Worm (Caenorhabditis elegans): ENCODE data around the gene snt-5.

The snt-5 gene

DNA sequence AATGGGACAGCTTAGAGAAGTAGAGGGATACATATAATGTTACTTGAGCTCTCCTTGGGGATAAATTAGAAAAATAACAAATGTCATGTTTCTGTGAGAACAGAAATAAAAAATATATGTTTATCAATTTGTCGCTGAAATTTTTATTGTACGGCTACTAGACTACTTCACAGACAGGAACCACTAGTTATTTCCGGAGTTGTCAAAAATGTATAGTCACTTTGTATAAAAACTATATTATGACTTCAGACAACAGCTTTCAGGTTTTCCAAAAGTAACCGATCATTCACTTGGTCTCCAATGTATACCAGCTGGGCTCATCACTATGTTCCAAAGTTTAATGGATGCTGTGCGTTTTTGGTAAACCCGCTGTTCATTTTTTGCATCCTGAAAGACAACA is 40.0 kb upstream of the snt-5 start, which contains the start of gene srj-23:
TSS of gene srj-23 (plus strand) at position 301 of the 400 bp plus-strand sequence.
- TF ChIP-seq nhr-25 (tag; optimal IDR thresholded peaks at IDR 0.05) (no peak), Y55F3AM.14 (GFP tag; optimal IDR thresholded peaks at IDR 0.05) (no peak), nhr-77 (tag; optimal IDR thresholded peaks at IDR 0.05) (no peak), sma-3 (GFP tag; optimal IDR thresholded peaks at IDR 0.05) (no peak), unc-55 (GFP tag; optimal IDR thresholded peaks at IDR 0.05) (no peak), elt-1 (tag; optimal IDR thresholded peaks at IDR 0.05) (no peak), mab-5 (tag; optimal IDR thresholded peaks at IDR 0.05) (no peak), lsy-2 (tag; optimal IDR thresholded peaks at IDR 0.05) (no peak), snpc-4 (tag; optimal IDR thresholded peaks at IDR 0.05) (no peak), gmeb-1 (tag; optimal IDR thresholded peaks at IDR 0.05) (no peak), nhr-6 (tag; optimal IDR thresholded peaks at IDR 0.05) (no peak), nhr-21 (tag; optimal IDR thresholded peaks at IDR 0.05) (no peak)

DNA sequence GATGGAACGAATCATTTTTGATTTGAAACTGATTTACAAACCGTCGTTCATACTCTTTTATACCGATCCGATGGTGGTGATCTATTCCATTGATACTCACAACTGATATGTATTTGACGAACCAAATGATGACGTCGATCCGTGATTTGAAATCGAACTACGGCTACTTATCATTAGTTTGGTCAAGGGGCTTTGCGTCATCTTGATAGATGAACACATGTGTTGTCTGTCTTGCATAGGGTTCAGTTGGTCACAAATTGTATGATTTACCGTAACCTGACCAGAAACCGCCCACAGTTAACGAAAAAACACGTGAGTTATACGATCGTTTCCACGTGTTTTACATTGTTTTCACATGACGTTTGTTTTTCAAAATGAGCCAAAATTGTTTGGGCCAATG is 38.8 kb upstream of the snt-5 start, which contains the start of gene cnc-2:
TSS of gene cnc-2 (minus strand) at position 24 of the 400 bp plus-strand sequence.
- TF ChIP-seq ztf-4 (tag; optimal IDR thresholded peaks at IDR 0.05) (no peak), nhr-21 (tag; optimal IDR thresholded peaks at IDR 0.05) (peak; percentile 9), sma-3 (GFP tag; optimal IDR thresholded peaks at IDR 0.05) (peak; percentile 52)

- no peak for TF ChIP-seq nhr-23 (tag; optimal IDR thresholded peaks at IDR 0.05)
- no peak for TF ChIP-seq unc-55 (GFP tag; optimal IDR thresholded peaks at IDR 0.05)
- no peak for TF ChIP-seq ztf-11 (tag; optimal IDR thresholded peaks at IDR 0.05)
- TF ChIP-seq nhr-237 (tag; optimal IDR thresholded peaks at IDR 0.05), result no peak
- no peak for TF ChIP-seq mab-5 (tag; optimal IDR thresholded peaks at IDR 0.05)
- peak; percentile 68 for TF ChIP-seq sma-3 (GFP tag; optimal IDR thresholded peaks at IDR 0.05)
- peak; percentile 50 for TF ChIP-seq ama-1 (optimal IDR thresholded peaks at IDR 0.05)
- TF ChIP-seq nhr-12 (tag; optimal IDR thresholded peaks at IDR 0.05), result no peak
- TF ChIP-seq mbf-1 (tag; optimal IDR thresholded peaks at IDR 0.05), result no peak
- TF ChIP-seq lsy-2 (tag; optimal IDR thresholded peaks at IDR 0.05), result no peak
- no peak for TF ChIP-seq sma-9 (GFP tag; optimal IDR thresholded peaks at IDR 0.05)
- no peak for TF ChIP-seq sma-9 (tag; optimal IDR thresholded peaks at IDR 0.05)
- no peak for TF ChIP-seq ZK546.5 (tag; optimal IDR thresholded peaks at IDR 0.05)
- TF ChIP-seq nhr-21 (tag; optimal IDR thresholded peaks at IDR 0.05), result peak; percentile 34
- no peak for TF ChIP-seq dmd-4 (tag; optimal IDR thresholded peaks at IDR 0.05)
These were observed 36.4 kb upstream of the snt-5 start, which contains the start of gene cnc-3 for ce11 chrV:1447724-1448123. TSS of gene cnc-3 (plus strand) at chrV:1448004.

- TF ChIP-seq ama-1 (optimal IDR thresholded peaks at IDR 0.05), result peak; percentile 79
- peak; percentile 56 for TF ChIP-seq sma-3 (GFP tag; optimal IDR thresholded peaks at IDR 0.05)
- TF ChIP-seq mdl-1 (tag; optimal IDR thresholded peaks at IDR 0.05), result no peak
These were observed 35.7 kb upstream of the snt-5 start, which contains the start of gene cnc-4 for ce11 chrV:1447079-1447478. TSS of gene cnc-4 (plus strand) at chrV:1447195.

ce11 chrV:1445081-1445480 is 33.7 kb upstream of the snt-5 start, which contains the start of gene cnc-5:
TSS of gene cnc-5 (plus strand) at chrV:1445381.
- TF ChIP-seq ZK546.5 (tag; optimal IDR thresholded peaks at IDR 0.05) (no peak), snpc-4 (tag; optimal IDR thresholded peaks at IDR 0.05) (no peak), egl-27 (tag; optimal IDR thresholded peaks at IDR 0.05) (no peak)

DNA sequence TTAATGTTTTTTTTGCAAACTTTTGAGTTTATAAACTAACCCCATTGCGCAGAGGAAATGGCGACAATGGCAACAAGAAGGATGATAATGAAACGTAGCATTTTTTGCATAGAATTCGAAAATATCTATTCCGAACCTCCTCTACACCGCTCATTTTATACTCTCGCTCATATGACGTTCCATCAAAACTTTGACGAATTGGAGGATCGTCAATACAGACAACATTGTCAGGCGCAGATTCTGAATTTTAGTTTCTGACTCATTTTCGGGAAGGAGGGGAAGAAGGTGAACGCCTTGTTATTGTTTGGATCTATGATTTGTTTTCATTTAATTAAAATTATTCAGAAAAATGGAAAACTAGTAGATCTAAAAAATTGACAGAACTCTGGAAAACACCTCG is 32.8 kb upstream of the snt-5 start, which contains the start of gene cnc-1:
TSS of gene cnc-1 (minus strand) at position 101 of the 400 bp plus-strand sequence.
- TF ChIP-seq nhr-25 (tag; optimal IDR thresholded peaks at IDR 0.05) (no peak), unc-62 (GFP tag; optimal IDR thresholded peaks at IDR 0.05) (no peak), unc-39 (tag; optimal IDR thresholded peaks at IDR 0.05) (no peak), ztf-4 (tag; optimal IDR thresholded peaks at IDR 0.05) (no peak), ZK546.5 (tag; optimal IDR thresholded peaks at IDR 0.05) (no peak), nhr-237 (tag; optimal IDR thresholded peaks at IDR 0.05) (no peak), sma-9 (GFP tag; optimal IDR thresholded peaks at IDR 0.05) (no peak), sma-9 (tag; optimal IDR thresholded peaks at IDR 0.05) (no peak), blmp-1 (tag; optimal IDR thresholded peaks at IDR 0.05; ENCODE audit: insufficient read depth) (no peak), lin-39 (tag; optimal IDR thresholded peaks at IDR 0.05) (no peak), mab-5 (tag; optimal IDR thresholded peaks at IDR 0.05) (no peak), dmd-4 (tag; optimal IDR thresholded peaks at IDR 0.05) (no peak)

ce11 chrV:1442042-1442441 is 30.7 kb upstream of the snt-5 start, which contains the start of gene cnc-11:
TSS of gene cnc-11 (plus strand) at chrV:1442342.
- TF ChIP-seq nhr-10 (tag; optimal IDR thresholded peaks at IDR 0.05) (no peak), ceh-16 (tag; optimal IDR thresholded peaks at IDR 0.05) (no peak), nhr-23 (tag; optimal IDR thresholded peaks at IDR 0.05) (no peak), mdl-1 (tag; optimal IDR thresholded peaks at IDR 0.05) (no peak), nhr-11 (tag; optimal IDR thresholded peaks at IDR 0.05) (no peak), nhr-25 (tag; optimal IDR thresholded peaks at IDR 0.05) (no peak), elt-1 (tag; optimal IDR thresholded peaks at IDR 0.05) (no peak), unc-62 (GFP tag; optimal IDR thresholded peaks at IDR 0.05) (no peak), gmeb-1 (tag; optimal IDR thresholded peaks at IDR 0.05) (no peak), snpc-4 (tag; optimal IDR thresholded peaks at IDR 0.05) (no peak)

Data from whole organism, L2 larva.